Worm (Caenorhabditis elegans) whole organism, mixed stage, embryonic: ENCODE results near the gene try-10.

Source experiments
- bed-3 ChIP-seq: fragments of 200-800 bp; sonication (Bioruptor generic); optimal IDR thresholded peaks from 3 replicates; lab custom pipeline; 2018; ENCODE audit warnings: mild to moderate bottlenecking, missing genetic modification characterization, moderate library complexity, missing compliant biosample characterization
- blmp-1 ChIP-seq: fragments of 150-350 bp; optimal IDR thresholded peaks from 2 replicates; lab custom pipeline; 2014; ENCODE audit warnings: missing biosample characterization, missing genetic modification characterization
- ceh-39 ChIP-seq: fragments of 150-350 bp; optimal IDR thresholded peaks from 2 replicates; lab custom pipeline; 2014; ENCODE audit warnings: missing biosample characterization, missing genetic modification characterization
- ceh-43 ChIP-seq: fragments of 200-800 bp; sonication (Bioruptor generic); optimal IDR thresholded peaks from 2 replicates; lab custom pipeline; 2018; ENCODE audit warnings: mild to moderate bottlenecking, missing genetic modification characterization, moderate library complexity, missing compliant biosample characterization
- ceh-83 ChIP-seq: fragments of 200-800 bp; sonication (Bioruptor generic); optimal IDR thresholded peaks from 2 replicates; lab custom pipeline; 2018; ENCODE audit warnings: mild to moderate bottlenecking, missing genetic modification characterization, missing compliant biosample characterization
- ces-1 ChIP-seq: fragments of 150-350 bp; optimal IDR thresholded peaks from 2 replicates; lab custom pipeline; 2014; ENCODE audit warnings: missing biosample characterization, missing genetic modification reagents, missing genetic modification characterization
- cnd-1 ChIP-seq: fragments of 200-800 bp; sonication (Bioruptor generic); optimal IDR thresholded peaks from 2 replicates; lab custom pipeline; 2018; ENCODE audit warnings: mild to moderate bottlenecking, missing genetic modification characterization, missing compliant biosample characterization
- drap-1 ChIP-seq: fragments of 200-800 bp; sonication (Bioruptor generic); optimal IDR thresholded peaks from 3 replicates; lab custom pipeline; 2018; ENCODE audit warnings: mild to moderate bottlenecking, missing genetic modification characterization, missing compliant biosample characterization
- elt-1 ChIP-seq: sonication (generic microtip); optimal IDR thresholded peaks from 2 replicates; lab custom pipeline; 2017; ENCODE audit warnings: missing genetic modification characterization, mild to moderate bottlenecking, missing compliant biosample characterization, antibody characterized with exemption, moderate library complexity, borderline replicate concordance; ENCODE audit not compliant: insufficient read depth
- elt-3 ChIP-seq: fragments of 150-350 bp; optimal IDR thresholded peaks from 2 replicates; lab custom pipeline; 2014; ENCODE audit warnings: missing biosample characterization, missing genetic modification characterization
- flh-1 ChIP-seq: fragments of 200-800 bp; sonication (Bioruptor generic); optimal IDR thresholded peaks from 2 replicates; lab custom pipeline; 2018; ENCODE audit warnings: mild to moderate bottlenecking, missing genetic modification characterization, moderate library complexity, missing compliant biosample characterization
- ham-2 ChIP-seq: fragments of 200-800 bp; sonication (Bioruptor generic); optimal IDR thresholded peaks from 2 replicates; lab custom pipeline; 2018; ENCODE audit warnings: mild to moderate bottlenecking, missing genetic modification characterization, missing compliant biosample characterization
- hlh-1 ChIP-seq: fragments of 150-350 bp; optimal IDR thresholded peaks from 2 replicates; lab custom pipeline; 2014; ENCODE audit warnings: missing biosample characterization, missing genetic modification reagents, missing genetic modification characterization
- lin-13 ChIP-seq: fragments of 150-350 bp; optimal IDR thresholded peaks from 2 replicates; lab custom pipeline; 2014; ENCODE audit warnings: missing biosample characterization, missing genetic modification characterization
- lin-32 ChIP-seq: fragments of 200-800 bp; sonication (Bioruptor generic); optimal IDR thresholded peaks from 2 replicates; lab custom pipeline; 2018; ENCODE audit warnings: mild to moderate bottlenecking, missing genetic modification characterization, missing compliant biosample characterization
- lsy-2 ChIP-seq: fragments of 150-350 bp; optimal IDR thresholded peaks from 2 replicates; lab custom pipeline; 2014; ENCODE audit warnings: missing biosample characterization, missing genetic modification characterization
- mab-5 ChIP-seq: fragments of 150-350 bp; optimal IDR thresholded peaks from 2 replicates; lab custom pipeline; 2014; ENCODE audit warnings: missing biosample characterization, missing genetic modification characterization
- mep-1 ChIP-seq: fragments of 150-350 bp; optimal IDR thresholded peaks from 2 replicates; lab custom pipeline; 2017; ENCODE audit warnings: missing biosample characterization, missing genetic modification reagents, missing genetic modification characterization, inconsistent platforms
- mls-2 ChIP-seq: sonication (generic microtip); optimal IDR thresholded peaks from 2 replicates; lab custom pipeline; 2016; ENCODE audit warnings: mild to moderate bottlenecking, missing genetic modification characterization, moderate library complexity, missing compliant biosample characterization
- nhr-2 ChIP-seq: fragments of 150-350 bp; optimal IDR thresholded peaks from 2 replicates; lab custom pipeline; 2014; ENCODE audit warnings: missing biosample characterization, missing genetic modification characterization
- nhr-237 ChIP-seq: fragments of 150-350 bp; optimal IDR thresholded peaks from 2 replicates; lab custom pipeline; 2014; ENCODE audit warnings: missing biosample characterization, missing genetic modification characterization
- nhr-28 ChIP-seq: fragments of 150-350 bp; optimal IDR thresholded peaks from 2 replicates; lab custom pipeline; 2014; ENCODE audit warnings: missing biosample characterization, missing genetic modification characterization
- pha-4 ChIP-seq: fragments of 150-350 bp; optimal IDR thresholded peaks from 2 replicates; lab custom pipeline; 2018; ENCODE audit warnings: missing biosample characterization, missing genetic modification reagents, missing genetic modification characterization
- sem-2 ChIP-seq: fragments of 200-800 bp; sonication (Bioruptor generic); optimal IDR thresholded peaks from 2 replicates; lab custom pipeline; 2018; ENCODE audit warnings: mild to moderate bottlenecking, missing genetic modification characterization, missing compliant biosample characterization
- snpc-4 ChIP-seq: fragments of 150-350 bp; optimal IDR thresholded peaks from 2 replicates; lab custom pipeline; 2014; ENCODE audit warnings: missing biosample characterization, missing genetic modification characterization
- sptf-1 ChIP-seq: sonication (generic microtip); optimal IDR thresholded peaks from 2 replicates; lab custom pipeline; 2017; ENCODE audit warnings: mild to moderate bottlenecking, missing genetic modification characterization, moderate library complexity, missing compliant biosample characterization
- unc-120 ChIP-seq: sonication (generic microtip); optimal IDR thresholded peaks from 2 replicates; lab custom pipeline; 2017; ENCODE audit warnings: missing genetic modification characterization, missing compliant biosample characterization; ENCODE audit not compliant: poor library complexity, severe bottlenecking
- unc-39 ChIP-seq: fragments of 150-350 bp; optimal IDR thresholded peaks from 2 replicates; lab custom pipeline; 2014; ENCODE audit warnings: missing biosample characterization, missing genetic modification characterization
- unc-62 ChIP-seq: fragments of 150-350 bp; optimal IDR thresholded peaks from 2 replicates; lab custom pipeline; 2014; ENCODE audit warnings: missing biosample characterization, missing genetic modification reagents, missing genetic modification characterization
- zip-8 ChIP-seq: fragments of 150-350 bp; optimal IDR thresholded peaks from 2 replicates; lab custom pipeline; 2014; ENCODE audit warnings: missing biosample characterization, missing genetic modification characterization
- ztf-11 ChIP-seq: fragments of 150-350 bp; optimal IDR thresholded peaks from 2 replicates; lab custom pipeline; 2014; ENCODE audit warnings: missing biosample characterization, missing genetic modification characterization

try-10 gene

DNA sequence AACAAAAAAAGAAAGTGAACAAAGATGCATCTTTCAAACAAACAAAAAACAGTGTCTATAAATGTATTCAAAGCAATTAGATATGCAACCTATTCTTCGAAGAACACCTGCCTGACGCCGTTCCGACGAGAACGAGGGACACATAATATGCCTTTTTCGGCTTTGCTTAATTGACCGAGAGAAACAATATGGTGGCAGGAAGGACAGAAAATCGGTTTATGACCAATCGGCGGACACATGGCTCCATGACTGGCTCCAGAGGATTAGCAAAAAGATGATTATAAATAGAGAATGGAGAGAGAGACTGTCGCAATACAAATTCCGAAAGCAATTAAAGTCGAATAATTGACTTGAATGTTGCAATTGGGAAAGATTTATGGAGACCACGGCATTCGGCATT lies 5.2 kb upstream of the try-10 start:
- TF ChIP-seq pha-4 (tag; lab: Kevin White, UChicago) (no peak), unc-62 (no peak), ceh-43 (GFP tag; lab: Kevin White, UChicago) (peak; percentile 36), unc-39 (tag; lab: Kevin White, UChicago) (no peak), ceh-83 (GFP tag; lab: Kevin White, UChicago) (no peak), lsy-2 (no peak), sem-2 (no peak), zip-8 (tag; lab: Kevin White, UChicago) (no peak), ces-1 (GFP tag; lab: Kevin White, UChicago) (peak; percentile 86), lin-32 (GFP tag; lab: Kevin White, UChicago) (peak; percentile 47), sptf-1 (no peak), mls-2 (tag; lab: Kevin White, UChicago) (no peak), mep-1 (tag; lab: Kevin White, UChicago) (no peak), lin-13 (tag; lab: Kevin White, UChicago) (no peak), nhr-2 (peak; percentile 14), ceh-39 (tag; lab: Kevin White, UChicago) (no peak), cnd-1 (tag; lab: Kevin White, UChicago) (no peak), nhr-237 (tag; lab: Kevin White, UChicago) (no peak)

DNA sequence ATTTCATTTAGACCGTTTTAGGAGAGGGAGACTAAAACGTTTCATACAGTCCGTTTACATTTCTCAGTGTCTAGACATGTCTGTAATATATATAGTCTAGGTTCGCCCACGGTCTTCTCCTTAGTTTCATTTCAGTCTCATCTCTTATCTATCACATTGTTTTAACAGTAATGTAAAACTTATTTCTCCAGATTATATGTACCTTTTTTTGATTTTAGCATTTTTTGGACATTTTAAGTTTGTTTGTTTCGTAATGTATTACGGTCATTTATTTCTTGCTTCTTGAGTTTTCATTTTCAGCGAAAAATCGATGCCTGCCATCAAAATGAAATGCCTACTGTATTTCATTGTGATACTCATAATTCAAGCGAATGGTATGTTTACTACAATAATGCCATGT lies 786 bp upstream of the try-10 start, which contains the start of gene F15B9.6:
TSS of gene F15B9.6 (plus strand) at position 301 of the 400 bp plus-strand sequence.
- TF ChIP-seq unc-39 (tag; lab: Kevin White, UChicago) (no peak), ces-1 (GFP tag; lab: Kevin White, UChicago) (no peak), flh-1 (GFP tag; lab: Kevin White, UChicago) (no peak), sptf-1 (no peak), mls-2 (tag; lab: Kevin White, UChicago) (no peak), drap-1 (GFP tag; lab: Kevin White, UChicago) (no peak), zip-8 (tag; lab: Kevin White, UChicago) (no peak)

DNA sequence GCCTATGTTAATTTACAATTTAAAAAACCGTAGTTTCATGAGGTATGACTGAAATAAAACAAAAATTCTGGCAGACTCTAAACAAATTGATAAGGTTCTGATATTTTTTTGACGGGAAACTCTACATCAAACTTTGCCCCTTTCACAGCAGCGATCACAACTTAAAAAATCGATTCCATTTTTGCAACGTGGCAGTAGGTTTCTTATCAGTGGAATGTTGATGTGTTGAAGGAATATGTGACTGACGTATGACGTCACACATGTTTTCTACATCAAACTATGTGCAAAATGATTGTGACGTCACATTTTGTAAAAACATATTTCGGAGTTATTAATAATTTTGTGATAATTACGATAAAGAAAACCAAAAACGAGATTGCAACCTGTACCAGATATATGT lies 1.2 kb downstream of the try-10 start:
- peak; percentile 94 for TF ChIP-seq zip-8 (tag; lab: Kevin White, UChicago)
- TF ChIP-seq nhr-2, result no peak
- TF ChIP-seq sem-2, result no peak
- TF ChIP-seq ces-1 (GFP tag; lab: Kevin White, UChicago), result no peak
- TF ChIP-seq bed-3, result no peak

DNA sequence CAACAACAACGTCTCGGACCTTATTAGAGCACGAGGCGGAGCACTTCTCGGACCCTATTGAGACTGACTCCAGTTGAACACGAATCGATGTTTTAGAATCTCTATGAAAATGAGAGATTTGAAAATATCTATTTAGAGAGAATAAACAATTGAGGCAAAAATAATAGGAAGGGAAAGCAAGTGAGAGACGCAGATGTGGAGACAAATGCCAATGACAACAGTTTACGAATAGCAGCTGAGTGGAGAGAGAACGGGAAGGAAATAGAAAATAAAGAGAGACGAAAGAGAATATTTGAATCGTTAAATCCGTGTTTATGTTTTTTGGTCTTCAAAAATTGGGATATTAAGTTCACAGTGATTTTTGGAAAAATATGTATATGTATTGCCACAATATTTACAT lies 3.2 kb downstream of the try-10 start:
- no peak for TF ChIP-seq blmp-1 (tag; lab: Kevin White, UChicago)
- no peak for TF ChIP-seq nhr-28 (tag; lab: Kevin White, UChicago)
- TF ChIP-seq ceh-43 (GFP tag; lab: Kevin White, UChicago), result no peak
- TF ChIP-seq cnd-1 (tag; lab: Kevin White, UChicago), result no peak
- TF ChIP-seq bed-3, result no peak
- TF ChIP-seq ham-2 (GFP tag; lab: Kevin White, UChicago), result no peak
- peak; percentile 28 for TF ChIP-seq lsy-2
- peak; percentile 50 for TF ChIP-seq unc-120 (tag; lab: Kevin White, UChicago)
- TF ChIP-seq mab-5 (tag; lab: Kevin White, UChicago), result no peak
- TF ChIP-seq ceh-83 (GFP tag; lab: Kevin White, UChicago), result no peak
- peak; percentile 29 for TF ChIP-seq hlh-1
- no peak for TF ChIP-seq lin-13 (tag; lab: Kevin White, UChicago)
- no peak for TF ChIP-seq sptf-1
- peak; percentile 10 for TF ChIP-seq pha-4 (tag; lab: Kevin White, UChicago)
- TF ChIP-seq flh-1 (GFP tag; lab: Kevin White, UChicago), result no peak
- no peak for TF ChIP-seq elt-1 (tag; lab: Kevin White, UChicago)
- peak; percentile 59 for TF ChIP-seq ces-1 (GFP tag; lab: Kevin White, UChicago)

DNA sequence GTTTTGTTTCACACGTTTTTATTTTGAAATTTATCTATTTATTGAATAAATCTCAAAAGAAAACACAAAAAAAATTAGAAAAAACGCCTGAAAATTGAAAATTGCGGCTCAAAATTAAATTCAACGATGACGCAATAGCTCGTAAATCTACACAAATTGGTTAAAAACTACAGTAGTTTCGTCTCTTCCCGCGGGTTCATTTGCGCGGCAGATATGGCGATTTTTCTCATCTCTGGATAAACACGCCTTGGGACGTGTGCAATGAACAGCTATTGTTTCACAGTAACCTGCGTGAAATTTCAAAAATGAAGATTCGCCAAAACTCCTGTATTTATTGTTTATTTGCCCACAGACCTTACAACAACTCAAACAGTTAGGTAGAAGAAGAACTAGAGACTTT lies 3.8 kb downstream of the try-10 start:
- TF ChIP-seq zip-8 (tag; lab: Kevin White, UChicago) (no peak), lin-32 (GFP tag; lab: Kevin White, UChicago) (no peak), nhr-237 (tag; lab: Kevin White, UChicago) (no peak), elt-3 (tag; lab: Kevin White, UChicago) (no peak), sem-2 (no peak), unc-62 (no peak), nhr-28 (tag; lab: Kevin White, UChicago) (no peak), sptf-1 (no peak), flh-1 (GFP tag; lab: Kevin White, UChicago) (no peak), ztf-11 (no peak), mab-5 (tag; lab: Kevin White, UChicago) (no peak), snpc-4 (tag; lab: Kevin White, UChicago) (no peak)
